Worm (Caenorhabditis elegans): Measurements from ENCODE around the gene K06H6.4.

DNA sequence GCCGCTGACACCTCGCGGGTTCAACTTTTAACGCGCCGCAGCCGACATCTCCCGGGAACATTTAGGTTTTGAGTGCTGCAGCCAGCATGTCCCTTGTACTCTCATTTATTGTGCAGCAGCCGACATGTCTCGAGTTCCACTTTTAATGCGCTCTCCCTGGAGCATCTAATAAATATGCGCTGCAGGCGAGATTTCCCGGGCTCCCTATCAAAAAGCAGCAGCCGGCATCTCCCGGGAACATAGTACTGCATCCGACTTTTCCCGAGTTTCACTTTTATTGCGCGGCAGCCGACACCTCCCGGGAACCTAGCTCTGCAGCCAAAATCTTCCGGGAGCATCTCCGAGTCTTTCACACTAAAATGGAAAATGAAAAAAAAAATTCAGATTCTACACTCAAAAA is 41.9 kb downstream of the K06H6.4 start:
- TF ChIP-seq tab-1 (GFP tag; IDR thresholded peaks at IDR 0.05): no peak
- TF ChIP-seq flt-1 (GFP tag; IDR thresholded peaks at IDR 0.05): no peak
- TF ChIP-seq klf-2 (GFP tag; conservative IDR thresholded peaks at IDR 0.05): no peak
- no peak for TF ChIP-seq med-1 (GFP tag; optimal IDR thresholded peaks at IDR 0.05; ENCODE audit: insufficient read depth)
- TF ChIP-seq T22C8.4 (GFP tag; IDR thresholded peaks at IDR 0.05): no peak
- TF ChIP-seq ztf-29 (GFP tag; IDR thresholded peaks at IDR 0.05): no peak

Data from whole organism, midembryonic.